Worm (Caenorhabditis elegans) whole organism, L4 larva: ENCODE measurements around the gene snt-7.

ENCODE experiments used
- ZK546.5 ChIP-seq, 2 experiments: sonication (generic microtip); optimal IDR thresholded peaks; 2 replicates each; lab custom pipeline; 2017; ENCODE audit warnings: missing biosample characterization in 2 of 2, missing genetic modification characterization in 2 of 2
- ceh-20 ChIP-seq: fragments of 200-800 bp; sonication (Bioruptor generic); IDR thresholded peaks from 2 replicates; pipeline ENCODE4 v1.3.6; 2022; ENCODE audit warnings: missing genetic modification reagents, missing genetic modification characterization, missing compliant biosample characterization
- ceh-28 ChIP-seq: fragments of 150-350 bp; optimal IDR thresholded peaks from 2 replicates; lab custom pipeline; 2014; ENCODE audit warnings: missing biosample characterization, missing genetic modification reagents, missing genetic modification characterization
- fos-1 ChIP-seq: fragments of 150-350 bp; optimal IDR thresholded peaks from 2 replicates; lab custom pipeline; 2014; ENCODE audit warnings: missing biosample characterization, missing genetic modification characterization
- lin-15B ChIP-seq: fragments of 150-350 bp; sonication (generic microtip); optimal IDR thresholded peaks from 3 replicates; lab custom pipeline; 2014; ENCODE audit warnings: missing biosample characterization, missing genetic modification characterization
- nhr-48 ChIP-seq: sonication (generic microtip); optimal IDR thresholded peaks from 2 replicates; lab custom pipeline; 2016; ENCODE audit warnings: mild to moderate bottlenecking, missing genetic modification characterization, missing compliant biosample characterization
- unc-62 ChIP-seq, 3 experiments: fragments of 150-350 bp in 1 of 3; sonication (generic microtip); optimal IDR thresholded peaks in 2 of 3; peaks in 1 of 3; 1 replicate in 1 of 3; 2 replicates in 2 of 3; lab custom pipeline; 2014 to 2017; ENCODE audit warnings: missing biosample characterization in 3 of 3, missing genetic modification characterization in 3 of 3, missing genetic modification reagents in 3 of 3, missing genotype in 1 of 3

ce11 chrX:15159362-15159761 lies 39.6 kb downstream of the snt-7 start:
- TF ChIP-seq nhr-48 (tag; lab: Kevin White, UChicago) (no peak), ceh-28 (tag; lab: Kevin White, UChicago) (no peak), unc-62 (GFP tag; optimal IDR thresholded peaks at IDR 0.05 in 1 of 2; lab: Kevin White, UChicago) (no peak), unc-62 (tag; optimal IDR thresholded peaks at IDR 0.05; lab: Kevin White, UChicago) (no peak), ZK546.5 (tag; optimal IDR thresholded peaks at IDR 0.05; lab: Kevin White, UChicago) (no peak), ceh-20 (GFP tag; lab: Robert Waterston, UW) (no peak), fos-1 (tag; lab: Kevin White, UChicago) (no peak), lin-15B (tag; lab: Kevin White, UChicago) (no peak)
